Fruit fly (Drosophila melanogaster) whole organism, pupa: ENCODE measurements around the gene Nnp-1.
A peak's percentile ranks its signal among the peaks of the same experiment; 100 is the strongest.

ENCODE experiments used
- CG10348 ChIP-seq: fragments of 200-800 bp; sonication (Bioruptor generic); IDR thresholded peaks from 2 replicates; pipeline ENCODE4 v1.3.6; 2022; ENCODE audit warnings: missing biosample characterization, missing genetic modification characterization
- CG12605 ChIP-seq: fragments of 200-800 bp; sonication (Bioruptor generic); IDR thresholded peaks from 2 replicates; pipeline ENCODE4 v1.3.6; 2022; ENCODE audit warnings: missing biosample characterization, missing genetic modification characterization
- CG13204 ChIP-seq: fragments of 200-800 bp; sonication (Bioruptor generic); optimal IDR thresholded peaks from 2 replicates; lab custom pipeline; 2018; ENCODE audit warnings: missing biosample characterization, mild to moderate bottlenecking, missing genetic modification characterization, moderate library complexity
- CG14655 ChIP-seq: fragments of 200-800 bp; sonication (Bioruptor generic); optimal IDR thresholded peaks from 3 replicates; lab custom pipeline; 2017; ENCODE audit warnings: mild to moderate bottlenecking, missing biosample characterization, missing genetic modification reagents, missing genetic modification characterization
- CG15710 ChIP-seq: fragments of 200-800 bp; sonication (Bioruptor generic); optimal IDR thresholded peaks from 2 replicates; lab custom pipeline; 2018; ENCODE audit warnings: missing biosample characterization, mild to moderate bottlenecking, missing genetic modification characterization, moderate library complexity
- CG17806 ChIP-seq: fragments of 200-800 bp; sonication (Bioruptor generic); optimal IDR thresholded peaks from 2 replicates; lab custom pipeline; 2018; ENCODE audit warnings: missing biosample characterization, mild to moderate bottlenecking, missing genetic modification characterization, moderate library complexity
- CG32121 ChIP-seq: fragments of 200-800 bp; sonication (Bioruptor generic); IDR thresholded peaks from 2 replicates; pipeline ENCODE4 v1.3.6; 2022; ENCODE audit warnings: missing biosample characterization, missing genetic modification characterization
- CG34367 ChIP-seq: fragments of 200-800 bp; sonication (Bioruptor generic); optimal IDR thresholded peaks from 2 replicates; lab custom pipeline; 2018; ENCODE audit warnings: missing biosample characterization, mild to moderate bottlenecking, missing genetic modification characterization
- CG4496 ChIP-seq: fragments of 200-800 bp; sonication (Bioruptor generic); IDR thresholded peaks from 3 replicates; pipeline ENCODE4 v1.3.6; 2022; ENCODE audit warnings: missing biosample characterization, missing genetic modification characterization
- CG8159 ChIP-seq: fragments of 200-800 bp; sonication (Bioruptor generic); optimal IDR thresholded peaks from 3 replicates; lab custom pipeline; 2018; ENCODE audit warnings: missing biosample characterization, mild to moderate bottlenecking, missing genetic modification characterization, moderate library complexity
- CG8301 ChIP-seq: fragments of 200-800 bp; sonication (Bioruptor generic); optimal IDR thresholded peaks from 2 replicates; lab custom pipeline; 2018; ENCODE audit warnings: missing biosample characterization, mild to moderate bottlenecking, missing genetic modification characterization
- CG9948 ChIP-seq: fragments of 200-800 bp; sonication (Bioruptor generic); optimal IDR thresholded peaks from 2 replicates; lab custom pipeline; 2018; ENCODE audit warnings: missing biosample characterization, mild to moderate bottlenecking, missing genetic modification characterization, moderate library complexity
- D1 ChIP-seq: fragments of 200-800 bp; sonication (Bioruptor generic); optimal IDR thresholded peaks from 2 replicates; lab custom pipeline; 2018; ENCODE audit warnings: missing biosample characterization, mild to moderate bottlenecking, missing genetic modification characterization, moderate library complexity
- EcR ChIP-seq: fragments of 200-800 bp; sonication (Bioruptor generic); optimal IDR thresholded peaks from 3 replicates; lab custom pipeline; 2019; ENCODE audit warnings: missing biosample characterization, missing genetic modification characterization, mild to moderate bottlenecking, moderate library complexity, missing genetic modification reagents
- Ets98B ChIP-seq: fragments of 200-800 bp; sonication (Bioruptor generic); IDR thresholded peaks from 2 replicates; pipeline ENCODE4 v1.3.6; 2022; ENCODE audit warnings: missing biosample characterization, missing genetic modification characterization
- Pif1A ChIP-seq: fragments of 200-800 bp; sonication (Bioruptor generic); optimal IDR thresholded peaks from 3 replicates; lab custom pipeline; 2016; ENCODE audit warnings: missing biosample characterization, missing genetic modification characterization
- Pif1B ChIP-seq: fragments of 200-800 bp; sonication (Bioruptor generic); optimal IDR thresholded peaks from 3 replicates; lab custom pipeline; 2016; ENCODE audit warnings: missing biosample characterization, missing genetic modification characterization
- Snoo ChIP-seq: fragments of 200-800 bp; sonication (Bioruptor generic); optimal IDR thresholded peaks from 3 replicates; lab custom pipeline; 2017; ENCODE audit warnings: missing biosample characterization, mild to moderate bottlenecking, missing genetic modification characterization, inconsistent platforms
- fd96Ca ChIP-seq: fragments of 200-800 bp; sonication (Bioruptor generic); IDR thresholded peaks from 3 replicates; pipeline ENCODE4 v1.3.6; 2022; ENCODE audit warnings: missing biosample characterization, missing genetic modification characterization
- gl ChIP-seq: fragments of 200-800 bp; sonication (Bioruptor generic); optimal IDR thresholded peaks from 2 replicates; lab custom pipeline; 2018; ENCODE audit warnings: missing biosample characterization, mild to moderate bottlenecking, missing genetic modification characterization
- rn ChIP-seq: fragments of 200-800 bp; sonication (Bioruptor generic); IDR thresholded peaks from 2 replicates; pipeline ENCODE4 v1.3.6; 2022; ENCODE audit warnings: missing biosample characterization, missing genetic modification characterization

Nnp-1 gene

dm6 chr2L:13382351-13383029 is 16.5 kb upstream of the Nnp-1 start, which contains the start of gene loqs:
Gene loqs, plus strand, starts transcription at chr2L:13382652.
- TF ChIP-seq CG12605 (GFP tag; lab: Robert Waterston, UW) (no peak), gl (tag; lab: Kevin White, UChicago) (no peak), CG14655 (GFP tag; lab: Kevin White, UChicago) (no peak), Snoo (tag; lab: Kevin White, UChicago) (no peak), CG10348 (GFP tag; lab: Robert Waterston, UW) (no peak), Pif1B (GFP tag; lab: Kevin White, UChicago) (no peak), CG9948 (tag; lab: Kevin White, UChicago) (no peak), fd96Ca (GFP tag; lab: Robert Waterston, UW) (no peak)

DNA sequence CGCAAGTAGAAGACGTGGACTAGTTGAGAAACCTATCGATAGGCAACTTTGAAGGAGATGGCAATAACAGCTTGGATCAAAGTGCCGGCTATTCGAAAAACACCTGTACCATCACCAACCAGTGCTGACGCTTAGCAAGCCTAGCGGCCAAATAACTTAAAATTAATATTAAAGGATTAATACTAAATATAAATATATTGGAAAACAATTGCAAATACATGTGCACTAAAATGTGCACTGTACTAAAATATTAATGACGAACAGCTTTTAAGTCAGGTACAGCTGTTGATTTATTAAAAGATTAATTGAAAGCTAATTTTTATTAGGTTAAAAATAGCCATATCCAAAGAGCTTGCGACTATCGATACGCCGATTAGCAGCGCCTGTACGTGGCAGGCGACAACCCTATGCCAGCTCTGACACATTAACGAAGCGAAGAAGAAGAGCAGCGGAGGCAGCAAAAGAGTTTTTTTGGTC is 12.5 kb upstream of the Nnp-1 start, which contains the start of the genes CG9302 and beta'COP:
CG9302 (minus strand) TSS at position 51 of the 477 bp plus-strand sequence.
beta'COP (plus strand) TSS at position 415 of the 477 bp plus-strand sequence.
- TF ChIP-seq CG14655 (GFP tag; lab: Kevin White, UChicago) (no peak), Pif1B (GFP tag; lab: Kevin White, UChicago) (no peak), Pif1A (GFP tag; lab: Kevin White, UChicago) (no peak), CG32121 (GFP tag; lab: Robert Waterston, UW) (peak; percentile 36; the same call in 1 of the 2 replicates), CG8301 (tag; lab: Kevin White, UChicago) (no peak), CG4496 (GFP tag; lab: Robert Waterston, UW) (no peak), CG13204 (GFP tag; lab: Kevin White, UChicago) (no peak), EcR (GFP tag; lab: Kevin White, UChicago) (no peak), CG12605 (GFP tag; lab: Robert Waterston, UW) (no peak), D1 (no peak), CG15710 (peak; percentile 86), Snoo (tag; lab: Kevin White, UChicago) (peak; percentile 57), rn (GFP tag; lab: Robert Waterston, UW) (no peak), CG10348 (GFP tag; lab: Robert Waterston, UW) (0 out of 2 replicates have a peak, but pooled peaks have one; percentile 22), gl (tag; lab: Kevin White, UChicago) (no peak), CG8159 (no peak), Ets98B (GFP tag; lab: Robert Waterston, UW) (peak; percentile 34; the same call in 1 of the 2 replicates), CG17806 (tag; lab: Kevin White, UChicago) (peak; percentile 38), CG34367 (tag; lab: Kevin White, UChicago) (no peak), fd96Ca (GFP tag; lab: Robert Waterston, UW) (0 out of 3 replicates have a peak, but pooled peaks have one; percentile 43), CG9948 (tag; lab: Kevin White, UChicago) (peak; percentile 58)
- TF ChIP-seq, all 21 proteins: peak for 8

dm6 chr2L:13376086-13376485 is 10.1 kb upstream of the Nnp-1 start:
- no peak for TF ChIP-seq rn (GFP tag; lab: Robert Waterston, UW)

DNA sequence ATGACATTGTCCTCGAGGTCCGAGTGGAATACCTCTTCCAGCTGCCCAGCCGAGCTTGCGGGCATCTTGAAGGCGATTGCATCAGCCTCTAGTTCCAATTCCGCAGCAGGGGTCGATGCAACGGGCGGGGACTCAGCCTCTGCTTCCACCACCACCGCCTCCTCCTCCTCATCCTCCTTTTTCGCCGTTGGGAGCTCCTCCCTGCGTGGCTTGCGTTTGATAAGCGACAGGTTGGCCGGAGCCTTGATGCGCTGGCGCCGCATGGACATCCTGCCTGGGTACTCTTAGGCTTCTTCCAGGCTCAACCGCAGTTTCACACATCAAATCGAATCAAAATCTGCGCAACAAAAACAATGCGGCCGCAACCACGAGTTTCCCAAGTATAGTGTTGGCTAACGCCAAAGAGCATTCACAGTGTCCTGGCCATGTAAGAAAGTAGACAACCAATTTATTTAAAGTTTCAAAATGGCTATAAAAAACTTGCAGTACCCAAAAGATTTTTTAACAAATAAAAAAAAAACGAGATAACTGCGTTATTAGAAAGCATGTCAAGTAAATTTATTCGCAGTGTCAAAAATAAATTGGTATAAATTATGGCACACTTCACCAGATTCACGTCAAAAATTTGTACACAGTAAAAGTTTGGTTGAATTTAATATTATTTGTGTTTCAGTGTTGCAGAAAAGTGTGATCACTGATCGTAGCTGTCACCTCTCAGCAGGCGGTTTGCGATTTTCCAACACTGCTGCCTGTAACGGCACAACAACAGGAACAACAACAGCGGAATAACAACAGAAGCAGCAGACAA is 7.7 kb upstream of the Nnp-1 start, which contains the start of the genes Bdp1 and CG6565:
Bdp1 (minus strand) TSS at position 456 of the 808 bp plus-strand sequence.
CG6565 (plus strand) TSS at position 585 of the 808 bp plus-strand sequence.
- TF ChIP-seq Snoo (tag; lab: Kevin White, UChicago) (peak; percentile 96), fd96Ca (GFP tag; lab: Robert Waterston, UW) (peak; percentile 93), CG34367 (tag; lab: Kevin White, UChicago) (peak; percentile 92), Pif1A (GFP tag; lab: Kevin White, UChicago) (no peak), CG17806 (tag; lab: Kevin White, UChicago) (peak; percentile 93), rn (GFP tag; lab: Robert Waterston, UW) (peak; percentile 90), D1 (no peak), CG32121 (GFP tag; lab: Robert Waterston, UW) (peak; percentile 94), CG10348 (GFP tag; lab: Robert Waterston, UW) (peak; percentile 90), CG8301 (tag; lab: Kevin White, UChicago) (peak; percentile 93), CG8159 (peak; percentile 96), EcR (GFP tag; lab: Kevin White, UChicago) (no peak), CG15710 (peak; percentile 96), Pif1B (GFP tag; lab: Kevin White, UChicago) (peak; percentile 94), CG12605 (GFP tag; lab: Robert Waterston, UW) (peak; percentile 59), CG4496 (GFP tag; lab: Robert Waterston, UW) (peak; percentile 92), CG13204 (GFP tag; lab: Kevin White, UChicago) (no peak), gl (tag; lab: Kevin White, UChicago) (peak; percentile 80), Ets98B (GFP tag; lab: Robert Waterston, UW) (peak; percentile 90), CG9948 (tag; lab: Kevin White, UChicago) (peak; percentile 97), CG14655 (GFP tag; lab: Kevin White, UChicago) (peak; percentile 97)

DNA sequence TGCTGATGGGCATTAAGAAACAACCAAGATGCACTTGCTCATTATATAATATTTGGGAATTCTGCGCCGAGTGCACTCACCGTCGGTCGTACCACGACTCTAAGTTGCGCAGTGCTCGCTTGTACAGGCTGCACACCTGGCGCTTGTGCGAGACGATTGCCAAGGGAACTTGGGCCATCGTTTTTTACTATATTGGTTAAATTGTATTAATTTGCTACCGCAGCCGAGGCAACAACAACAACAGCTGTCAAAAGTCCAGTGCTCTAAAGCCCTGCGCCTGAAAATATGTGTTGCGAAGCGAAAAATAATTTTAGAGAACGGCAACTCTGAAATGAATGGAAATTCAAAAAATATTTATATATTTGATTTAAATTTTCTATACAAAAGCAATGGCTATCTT is 4.8 kb upstream of the Nnp-1 start, which contains the start of gene ND-B22:
ND-B22 (minus strand) TSS at position 349 of the 400 bp plus-strand sequence.
- TF ChIP-seq Snoo (tag; lab: Kevin White, UChicago) (peak; percentile 38), CG8301 (tag; lab: Kevin White, UChicago) (no peak), Ets98B (GFP tag; lab: Robert Waterston, UW) (no peak), gl (tag; lab: Kevin White, UChicago) (no peak), CG17806 (tag; lab: Kevin White, UChicago) (no peak), CG15710 (peak; percentile 17), CG12605 (GFP tag; lab: Robert Waterston, UW) (no peak), Pif1B (GFP tag; lab: Kevin White, UChicago) (no peak), CG4496 (GFP tag; lab: Robert Waterston, UW) (no peak), EcR (GFP tag; lab: Kevin White, UChicago) (no peak), D1 (no peak), rn (GFP tag; lab: Robert Waterston, UW) (no peak), CG34367 (tag; lab: Kevin White, UChicago) (no peak), CG8159 (no peak), CG13204 (GFP tag; lab: Kevin White, UChicago) (no peak)
- TF ChIP-seq, all 21 proteins: peak for 2
